Fruit fly (Drosophila melanogaster) whole organism, embryonic: ENCODE data around the gene CG15888.

Experiments
- Antp ChIP-seq: fragments of 200-800 bp; sonication (Bioruptor generic); optimal IDR thresholded peaks from 3 replicates; lab custom pipeline; 2016; ENCODE audit warnings: missing biosample characterization, missing genetic modification characterization
- Atf-2 ChIP-seq: fragments of 200-800 bp; sonication (Bioruptor generic); optimal IDR thresholded peaks from 2 replicates; lab custom pipeline; 2016; ENCODE audit warnings: missing biosample characterization, missing genetic modification characterization
- Bgb ChIP-seq: fragments of 200-800 bp; sonication (Bioruptor generic); IDR thresholded peaks from 2 replicates; pipeline ENCODE4 v1.3.6; 2022; ENCODE audit warnings: missing biosample characterization, missing genetic modification characterization; ENCODE audit not compliant: partially characterized antibody
- CG10321 ChIP-seq: fragments of 200-800 bp; sonication (Bioruptor generic); IDR thresholded peaks from 2 replicates; pipeline ENCODE4 v1.3.6; 2022; ENCODE audit warnings: missing biosample characterization, missing genetic modification characterization
- CG10366 ChIP-seq: fragments of 200-800 bp; sonication (Bioruptor generic); IDR thresholded peaks from 2 replicates; pipeline ENCODE4 v1.3.6; 2022; ENCODE audit warnings: missing biosample characterization, missing genetic modification characterization
- CG10431 ChIP-seq: fragments of 200-800 bp; sonication (Bioruptor generic); optimal IDR thresholded peaks from 3 replicates; lab custom pipeline; 2018; ENCODE audit warnings: missing biosample characterization, mild to moderate bottlenecking, missing genetic modification characterization
- CG10654 ChIP-seq: fragments of 200-800 bp; sonication (Bioruptor generic); optimal IDR thresholded peaks from 2 replicates; lab custom pipeline; 2016; ENCODE audit warnings: missing biosample characterization, missing genetic modification characterization
- CG10959 ChIP-seq: fragments of 200-800 bp; sonication (Bioruptor generic); IDR thresholded peaks from 2 replicates; pipeline ENCODE4 v1.3.6; 2022; ENCODE audit warnings: missing biosample characterization, missing genetic modification characterization
- CG10979 ChIP-seq: fragments of 200-800 bp; sonication (Bioruptor generic); optimal IDR thresholded peaks from 2 replicates; lab custom pipeline; 2018; ENCODE audit warnings: missing biosample characterization, mild to moderate bottlenecking, missing genetic modification characterization, moderate library complexity
- CG11398 ChIP-seq: fragments of 200-800 bp; sonication (Bioruptor generic); optimal IDR thresholded peaks from 2 replicates; lab custom pipeline; 2016; ENCODE audit warnings: missing biosample characterization, missing genetic modification characterization
- CG11723 ChIP-seq: fragments of 200-800 bp; sonication (Bioruptor generic); optimal IDR thresholded peaks from 2 replicates; lab custom pipeline; 2017; ENCODE audit warnings: missing biosample characterization, mild to moderate bottlenecking, missing genetic modification characterization
- CG12219 ChIP-seq: fragments of 200-800 bp; sonication (Bioruptor generic); optimal IDR thresholded peaks from 3 replicates; lab custom pipeline; 2018; ENCODE audit warnings: missing biosample characterization, mild to moderate bottlenecking, missing genetic modification characterization
- CG13296 ChIP-seq: fragments of 200-800 bp; sonication (Bioruptor generic); optimal IDR thresholded peaks from 3 replicates; lab custom pipeline; 2018; ENCODE audit warnings: missing biosample characterization, mild to moderate bottlenecking, missing genetic modification characterization
- CG13424 ChIP-seq: fragments of 200-800 bp; sonication (Bioruptor generic); optimal IDR thresholded peaks from 2 replicates; lab custom pipeline; 2019; ENCODE audit warnings: missing biosample characterization, mild to moderate bottlenecking, missing genetic modification characterization, moderate library complexity
- CG13894 ChIP-seq: fragments of 200-800 bp; sonication (Bioruptor generic); optimal IDR thresholded peaks from 3 replicates; lab custom pipeline; 2018; ENCODE audit warnings: missing biosample characterization, mild to moderate bottlenecking, missing genetic modification characterization, moderate library complexity
- CG14050 ChIP-seq: fragments of 200-800 bp; sonication (Bioruptor generic); IDR thresholded peaks from 3 replicates; pipeline ENCODE4 v1.3.6; 2022; ENCODE audit warnings: missing biosample characterization, missing genetic modification characterization
- CG2678 ChIP-seq: fragments of 200-800 bp; sonication (Bioruptor generic); optimal IDR thresholded peaks from 3 replicates; lab custom pipeline; 2019; ENCODE audit warnings: missing biosample characterization, mild to moderate bottlenecking, missing genetic modification characterization, moderate library complexity
- CG32767 ChIP-seq: fragments of 200-800 bp; sonication (Bioruptor generic); IDR thresholded peaks from 2 replicates; pipeline ENCODE4 v1.3.6; 2022; ENCODE audit warnings: missing biosample characterization, missing genetic modification characterization
- CG33213 ChIP-seq: fragments of 200-800 bp; sonication (Bioruptor generic); optimal IDR thresholded peaks from 3 replicates; lab custom pipeline; 2016; ENCODE audit warnings: missing biosample characterization, missing genetic modification characterization
- CG4707 ChIP-seq: fragments of 200-800 bp; sonication (Bioruptor generic); optimal IDR thresholded peaks from 2 replicates; lab custom pipeline; 2018; ENCODE audit warnings: missing biosample characterization, mild to moderate bottlenecking, missing genetic modification characterization, moderate library complexity
- CG6791 ChIP-seq: fragments of 200-800 bp; sonication (Bioruptor generic); IDR thresholded peaks from 3 replicates; pipeline ENCODE4 v1.3.6; 2022; ENCODE audit warnings: missing biosample characterization, missing genetic modification characterization; ENCODE audit not compliant: partially characterized antibody
- CG8388 ChIP-seq: fragments of 200-800 bp; sonication (Bioruptor generic); optimal IDR thresholded peaks from 2 replicates; lab custom pipeline; 2019; ENCODE audit warnings: missing biosample characterization, mild to moderate bottlenecking, missing genetic modification characterization, moderate library complexity
- CG9876 ChIP-seq: fragments of 200-800 bp; sonication (Bioruptor generic); optimal IDR thresholded peaks from 2 replicates; lab custom pipeline; 2016; ENCODE audit warnings: missing biosample characterization, missing genetic modification characterization
- CTCF ChIP-seq: fragments of 200-800 bp; sonication (Bioruptor generic); optimal IDR thresholded peaks from 2 replicates; lab custom pipeline; 2017; ENCODE audit warnings: missing biosample characterization, mild to moderate bottlenecking, missing genetic modification characterization, moderate library complexity
- Doc3 ChIP-seq: fragments of 200-800 bp; sonication (Bioruptor generic); IDR thresholded peaks from 3 replicates; pipeline ENCODE4 v1.3.6; 2022; ENCODE audit warnings: missing biosample characterization, missing genetic modification characterization; ENCODE audit not compliant: partially characterized antibody
- E2f2 ChIP-seq: fragments of 200-800 bp; sonication (Bioruptor generic); IDR thresholded peaks from 2 replicates; pipeline ENCODE4 v1.3.6; 2022; ENCODE audit warnings: missing biosample characterization, missing genetic modification characterization
- HLH3B ChIP-seq: fragments of 200-800 bp; sonication (Bioruptor generic); IDR thresholded peaks from 2 replicates; pipeline ENCODE4 v1.3.6; 2022; ENCODE audit warnings: missing biosample characterization, missing genetic modification characterization
- Kr ChIP-seq: fragments of 200-800 bp; sonication (Bioruptor generic); optimal IDR thresholded peaks from 2 replicates; lab custom pipeline; 2017; ENCODE audit warnings: missing biosample characterization, mild to moderate bottlenecking, missing genetic modification characterization
- Nf-YC ChIP-seq: fragments of 200-800 bp; optimal IDR thresholded peaks from 3 replicates; lab custom pipeline; 2019; ENCODE audit warnings: missing biosample characterization, mild to moderate bottlenecking, missing genetic modification characterization, moderate library complexity
- Rx ChIP-seq: fragments of 200-800 bp; sonication (Bioruptor generic); IDR thresholded peaks from 2 replicates; pipeline ENCODE4 v1.3.6; 2022; ENCODE audit warnings: missing biosample characterization, missing genetic modification characterization
- TFAM ChIP-seq: fragments of 200-800 bp; sonication (Bioruptor generic); optimal IDR thresholded peaks from 2 replicates; lab custom pipeline; 2017; ENCODE audit warnings: missing biosample characterization, missing genetic modification characterization, inconsistent platforms
- Xbp1 ChIP-seq: fragments of 200-800 bp; sonication (Bioruptor generic); optimal IDR thresholded peaks from 3 replicates; lab custom pipeline; 2016; ENCODE audit warnings: missing biosample characterization, mild to moderate bottlenecking, missing genetic modification characterization
- crc ChIP-seq: fragments of 200-800 bp; sonication (Bioruptor generic); optimal IDR thresholded peaks from 2 replicates; lab custom pipeline; 2016; ENCODE audit warnings: missing biosample characterization, missing genetic modification characterization
- dmrt11E ChIP-seq: fragments of 200-800 bp; sonication (Bioruptor generic); optimal IDR thresholded peaks from 3 replicates; lab custom pipeline; 2018; ENCODE audit warnings: missing biosample characterization, mild to moderate bottlenecking, missing genetic modification characterization, moderate library complexity
- dpn ChIP-seq, 2 experiments: fragments of 200-800 bp; sonication (Bioruptor generic); optimal IDR thresholded peaks; 3 replicates each; lab custom pipeline; 2016; ENCODE audit warnings: missing biosample characterization in 2 of 2, missing genetic modification characterization in 2 of 2
- dysf ChIP-seq: fragments of 200-800 bp; sonication (Bioruptor generic); IDR thresholded peaks from 3 replicates; pipeline ENCODE4 v1.3.6; 2022; ENCODE audit warnings: missing biosample characterization, missing genetic modification characterization
- ems ChIP-seq: fragments of 200-800 bp; sonication (Bioruptor generic); optimal IDR thresholded peaks from 3 replicates; lab custom pipeline; 2016; ENCODE audit warnings: missing biosample characterization, missing genetic modification characterization
- esg ChIP-seq: fragments of 200-800 bp; sonication (Bioruptor generic); conservative IDR thresholded peaks from 2 replicates; pipeline ENCODE4 v1.3.6; 2022; ENCODE audit warnings: missing biosample characterization, missing genetic modification characterization
- fd64A ChIP-seq: fragments of 200-800 bp; sonication (Bioruptor generic); optimal IDR thresholded peaks from 3 replicates; lab custom pipeline; 2018; ENCODE audit warnings: missing biosample characterization, mild to moderate bottlenecking, missing genetic modification characterization
- fu2 ChIP-seq: fragments of 200-800 bp; sonication (Bioruptor generic); optimal IDR thresholded peaks from 2 replicates; lab custom pipeline; 2016; ENCODE audit warnings: missing biosample characterization, missing genetic modification characterization
- hb ChIP-seq: fragments of 200-800 bp; sonication (Bioruptor generic); IDR thresholded peaks from 3 replicates; pipeline ENCODE4 v1.3.6; 2022; ENCODE audit warnings: missing biosample characterization, missing genetic modification characterization; ENCODE audit not compliant: partially characterized antibody
- ind ChIP-seq: fragments of 200-800 bp; sonication (Bioruptor generic); optimal IDR thresholded peaks from 3 replicates; lab custom pipeline; 2016; ENCODE audit warnings: missing biosample characterization, missing genetic modification characterization
- lab ChIP-seq: fragments of 200-800 bp; sonication (Bioruptor generic); optimal IDR thresholded peaks from 3 replicates; lab custom pipeline; 2017; ENCODE audit warnings: missing biosample characterization, missing genetic modification characterization, mild to moderate bottlenecking, moderate library complexity, missing genetic modification reagents
- row ChIP-seq: fragments of 200-800 bp; sonication (Bioruptor generic); IDR thresholded peaks from 3 replicates; pipeline ENCODE4 v1.3.6; 2022; ENCODE audit warnings: missing biosample characterization, missing genetic modification characterization
- sd ChIP-seq: fragments of 200-800 bp; sonication (Bioruptor generic); optimal IDR thresholded peaks from 3 replicates; lab custom pipeline; 2018; ENCODE audit warnings: missing biosample characterization, mild to moderate bottlenecking, missing genetic modification characterization, moderate library complexity
- sens ChIP-seq: fragments of 200-800 bp; sonication (Bioruptor generic); peaks from one replicate; lab custom pipeline; 2016; ENCODE audit warnings: missing biosample characterization, missing genetic modification characterization
- sisA ChIP-seq: fragments of 200-800 bp; sonication (Bioruptor generic); IDR thresholded peaks from 2 replicates; pipeline ENCODE4 v1.3.6; 2022; ENCODE audit warnings: missing biosample characterization, missing genetic modification characterization
- slbo ChIP-seq: fragments of 200-800 bp; sonication (Bioruptor generic); IDR thresholded peaks from 2 replicates; pipeline ENCODE4 v1.3.6; 2022; ENCODE audit warnings: missing biosample characterization, missing genetic modification characterization
- stwl ChIP-seq: fragments of 200-800 bp; sonication (Bioruptor generic); optimal IDR thresholded peaks from 3 replicates; lab custom pipeline; 2018; ENCODE audit warnings: missing biosample characterization, mild to moderate bottlenecking, missing genetic modification characterization, moderate library complexity
- unpg ChIP-seq: fragments of 200-800 bp; sonication (Bioruptor generic); optimal IDR thresholded peaks from 3 replicates; lab custom pipeline; 2018; ENCODE audit warnings: missing biosample characterization, mild to moderate bottlenecking, missing genetic modification characterization, moderate library complexity
- zfh1 ChIP-seq: fragments of 200-800 bp; sonication (Bioruptor generic); IDR thresholded peaks from 3 replicates; pipeline ENCODE4 v1.3.6; 2022; ENCODE audit warnings: missing biosample characterization, missing genetic modification characterization

The CG15888 gene

DNA sequence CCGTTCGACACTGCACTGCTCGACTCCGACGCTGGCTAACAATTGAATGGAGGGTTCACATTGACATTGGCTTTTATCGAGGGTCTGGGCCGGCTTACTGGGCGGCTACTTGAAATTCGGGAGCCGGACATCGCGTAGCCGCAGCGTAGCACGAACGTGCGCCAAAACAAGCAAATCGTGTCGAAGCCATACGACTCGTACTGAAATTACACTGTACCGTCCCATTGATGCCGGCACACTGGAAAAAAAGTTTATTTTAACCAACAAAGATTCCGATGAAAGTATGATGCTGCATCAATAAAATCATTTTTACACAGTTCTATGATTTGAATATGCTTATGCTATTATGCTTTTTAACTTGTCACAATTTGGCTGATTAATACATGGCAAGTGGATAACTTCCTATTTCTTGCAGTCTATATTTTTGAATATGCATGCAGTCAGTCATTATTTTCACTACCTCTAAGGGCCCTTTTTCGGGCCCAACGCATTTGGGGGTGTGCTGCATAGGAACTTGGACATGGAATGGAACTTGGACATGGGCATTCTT lies 2.5 kb upstream of the CG15888 start, which contains the start of gene apn (continued):
- TF ChIP-seq sens (GFP tag; lab: Kevin White, UChicago) (peak; percentile 83), CG11398 (GFP tag; lab: Kevin White, UChicago) (no peak), CG14050 (GFP tag; lab: Robert Waterston, UW) (peak; percentile 31; the same call in 1 of the 3 replicates), CG10979 (tag; lab: Kevin White, UChicago) (no peak), Antp (GFP tag; lab: Kevin White, UChicago) (no peak), CG33213 (GFP tag; lab: Kevin White, UChicago) (no peak), dysf (GFP tag; lab: Robert Waterston, UW) (0 out of 3 replicates have a peak, but pooled peaks have one; percentile 41), CG10321 (GFP tag; lab: Robert Waterston, UW) (no peak), Kr (GFP tag; lab: Kevin White, UChicago) (no peak), CG13424 (no peak), Atf-2 (no peak), CG10366 (GFP tag; lab: Robert Waterston, UW) (peak; percentile 48), CG2678 (tag; lab: Kevin White, UChicago) (no peak), E2f2 (GFP tag; lab: Robert Waterston, UW) (0 out of 2 replicates have a peak, but pooled peaks have one; percentile 19), CG10431 (GFP tag; lab: Kevin White, UChicago) (no peak), Rx (0 out of 2 replicates have a peak, but pooled peaks have one; percentile 5), CG13894 (tag; lab: Kevin White, UChicago) (no peak), HLH3B (GFP tag; lab: Robert Waterston, UW) (no peak; the same call in 1 of the 2 replicates), CG8388 (GFP tag; lab: Kevin White, UChicago) (peak; percentile 37), CG4707 (GFP tag; lab: Kevin White, UChicago) (no peak), CG12219 (no peak), Xbp1 (peak; percentile 4), Bgb (GFP tag; lab: Robert Waterston, UW) (no peak), CG10959 (no peak), CG6791 (GFP tag; lab: Robert Waterston, UW) (no peak), stwl (tag; lab: Kevin White, UChicago) (no peak), CG13296 (GFP tag; lab: Kevin White, UChicago) (no peak), dpn (GFP tag; optimal IDR thresholded peaks at IDR 0.05; lab: Kevin White, UChicago) (peak in 1 of 2 experiments; percentile 37), sisA (peak; percentile 37; the same call in 1 of the 2 replicates), Nf-YC (no peak), ind (GFP tag; lab: Kevin White, UChicago) (no peak), unpg (GFP tag; lab: Kevin White, UChicago) (peak; percentile 25), fu2 (GFP tag; lab: Kevin White, UChicago) (no peak), fd64A (GFP tag; lab: Kevin White, UChicago) (no peak), CG9876 (GFP tag; lab: Kevin White, UChicago) (no peak), CTCF (GFP tag; lab: Kevin White, UChicago) (no peak), ems (GFP tag; lab: Kevin White, UChicago) (no peak), crc (no peak), dmrt11E (tag; lab: Kevin White, UChicago) (no peak), CG32767 (no peak), sd (tag; lab: Kevin White, UChicago) (no peak), CG11723 (GFP tag; lab: Kevin White, UChicago) (no peak), esg (GFP tag; lab: Robert Waterston, UW) (no peak), lab (GFP tag; lab: Kevin White, UChicago) (peak; percentile 23), row (GFP tag; lab: Robert Waterston, UW) (peak; percentile 36; the same call in 1 of the 3 replicates), Doc3 (GFP tag; lab: Robert Waterston, UW) (no peak), TFAM (GFP tag; lab: Kevin White, UChicago) (no peak), zfh1 (peak; percentile 30; the same call in 1 of the 3 replicates), slbo (0 out of 2 replicates have a peak, but pooled peaks have one; percentile 3), hb (GFP tag; lab: Robert Waterston, UW) (no peak), CG10654 (GFP tag; lab: Kevin White, UChicago) (no peak)
